Fruit fly (Drosophila melanogaster): ENCODE results near the gene Pak3.

Gene Pak3

dm6 chr3R:16497379-16497778, 43.8 kb upstream of the Pak3 start (continued):
- TF ChIP-seq CG8281 (tag; optimal IDR thresholded peaks at IDR 0.05) (peak; percentile 50), CG6683 (GFP tag; optimal IDR thresholded peaks at IDR 0.05) (peak; percentile 64), Antp (GFP tag; optimal IDR thresholded peaks at IDR 0.05) (peak; percentile 74), unc-4 (GFP tag; IDR thresholded peaks at IDR 0.05; ENCODE audit: partially characterized antibody) (no peak), CG5953 (GFP tag; IDR thresholded peaks at IDR 0.05) (peak; percentile 90), ken (GFP tag; IDR thresholded peaks at IDR 0.05) (peak; percentile 89), CG16779 (GFP tag; IDR thresholded peaks at IDR 0.05) (0 out of 2 replicates have a peak, but pooled peaks have one; percentile 58), CG9727 (GFP tag; optimal IDR thresholded peaks at IDR 0.05) (peak; percentile 84), Hand (GFP tag; optimal IDR thresholded peaks at IDR 0.05) (no peak), CG16863 (GFP tag; optimal IDR thresholded peaks at IDR 0.05) (peak; percentile 66), CG8388 (GFP tag; optimal IDR thresholded peaks at IDR 0.05) (peak; percentile 74), sisA (GFP tag; IDR thresholded peaks at IDR 0.05) (peak; percentile 89), Bgb (GFP tag; IDR thresholded peaks at IDR 0.05; ENCODE audit: partially characterized antibody) (peak; percentile 26; the same call in 1 of the 2 replicates), Poxn (GFP tag; IDR thresholded peaks at IDR 0.05) (no peak), ewg (GFP tag; optimal IDR thresholded peaks at IDR 0.05) (peak; percentile 76), corto (GFP tag; optimal IDR thresholded peaks at IDR 0.05) (no peak), trh (GFP tag; optimal IDR thresholded peaks at IDR 0.05) (peak; percentile 66), emc (GFP tag; optimal IDR thresholded peaks at IDR 0.05) (peak; percentile 63), CG4617 (GFP tag; optimal IDR thresholded peaks at IDR 0.05; ENCODE audit: borderline replicate concordance) (peak; percentile 54), CG4820 (GFP tag; optimal IDR thresholded peaks at IDR 0.05) (peak; percentile 79), Ets97D (GFP tag; optimal IDR thresholded peaks at IDR 0.05) (peak; percentile 51), aop (GFP tag; IDR thresholded peaks at IDR 0.05) (no peak), Atf6 (GFP tag; IDR thresholded peaks at IDR 0.05) (peak; percentile 69), Tbp (GFP tag; optimal IDR thresholded peaks at IDR 0.05) (no peak), CG18764 (GFP tag; optimal IDR thresholded peaks at IDR 0.05) (peak; percentile 80), jigr1 (GFP tag; IDR thresholded peaks at IDR 0.05) (no peak), ems (GFP tag; optimal IDR thresholded peaks at IDR 0.05) (peak; percentile 49), CG11247 (GFP tag; IDR thresholded peaks at IDR 0.05) (peak; percentile 91), pzg (GFP tag; optimal IDR thresholded peaks at IDR 0.05) (peak; percentile 28), MBD-R2 (GFP tag; IDR thresholded peaks at IDR 0.05) (peak; percentile 25; the same call in 1 of the 2 replicates), Awh (GFP tag; IDR thresholded peaks at IDR 0.05) (peak; percentile 83), CG10274 (GFP tag; optimal IDR thresholded peaks at IDR 0.05) (peak; percentile 4), lab (GFP tag; optimal IDR thresholded peaks at IDR 0.05) (peak; percentile 91), HHEX (GFP tag; optimal IDR thresholded peaks at IDR 0.05) (peak; percentile 82), CG9876 (GFP tag; optimal IDR thresholded peaks at IDR 0.05) (peak; percentile 65), sug (tag; optimal IDR thresholded peaks at IDR 0.05) (no peak), ato (GFP tag; IDR thresholded peaks at IDR 0.05; ENCODE audit: partially characterized antibody) (peak; percentile 41; the same call in 1 of the 2 replicates), dm (GFP tag; optimal IDR thresholded peaks at IDR 0.05) (peak; percentile 46), gcm2 (GFP tag; optimal IDR thresholded peaks at IDR 0.05) (peak; percentile 39), CG31224 (GFP tag; IDR thresholded peaks at IDR 0.05) (peak; percentile 71), al (GFP tag; IDR thresholded peaks at IDR 0.05) (peak; percentile 71), gce (GFP tag; IDR thresholded peaks at IDR 0.05) (peak; percentile 76; the same call in 2 of the 3 replicates), Camta (GFP tag; optimal IDR thresholded peaks at IDR 0.05) (peak; percentile 65), gfzf (GFP tag; optimal IDR thresholded peaks at IDR 0.05) (no peak), HLH54F (GFP tag; optimal IDR thresholded peaks at IDR 0.05) (peak; percentile 53), ind (GFP tag; optimal IDR thresholded peaks at IDR 0.05) (peak; percentile 78), CG7963 (GFP tag; IDR thresholded peaks at IDR 0.05; ENCODE audit: partially characterized antibody) (no peak), CG1792 (GFP tag; optimal IDR thresholded peaks at IDR 0.05) (peak; percentile 36), Mrtf (GFP tag; IDR thresholded peaks at IDR 0.05) (peak; percentile 91), CG14860 (GFP tag; IDR thresholded peaks at IDR 0.05; ENCODE audit: partially characterized antibody) (no peak), CG31365 (tag; optimal IDR thresholded peaks at IDR 0.05) (peak; percentile 67)
